Worm (Caenorhabditis elegans) whole organism, late embryonic: Measurements from ENCODE around the gene F54E2.9.

Experiments used
- F13H6.1 ChIP-seq: sonication (generic microtip); optimal IDR thresholded peaks from 2 replicates; lab custom pipeline; 2016; ENCODE audit warnings: missing genetic modification characterization, missing compliant biosample characterization
- K02D7.2 ChIP-seq: sonication (generic microtip); optimal IDR thresholded peaks from 2 replicates; lab custom pipeline; 2017; ENCODE audit warnings: mild to moderate bottlenecking, missing genetic modification characterization, missing compliant biosample characterization
- K09A11.1 ChIP-seq: sonication (generic microtip); optimal IDR thresholded peaks from 2 replicates; lab custom pipeline; 2017; ENCODE audit warnings: antibody characterized with exemption, mild to moderate bottlenecking, missing genetic modification characterization, missing compliant biosample characterization; ENCODE audit not compliant: insufficient read depth
- T23F11.4 ChIP-seq: fragments of 200-800 bp; sonication (Bioruptor generic); optimal IDR thresholded peaks from 2 replicates; lab custom pipeline; 2018; ENCODE audit warnings: mild to moderate bottlenecking, missing genetic modification characterization, missing compliant biosample characterization
- ahr-1 ChIP-seq: sonication (generic microtip); optimal IDR thresholded peaks from 2 replicates; lab custom pipeline; 2016; ENCODE audit warnings: missing genetic modification characterization, missing compliant biosample characterization
- ceh-14 ChIP-seq: sonication (generic microtip); optimal IDR thresholded peaks from 2 replicates; lab custom pipeline; 2016; ENCODE audit warnings: missing genotype, missing genetic modification characterization, missing compliant biosample characterization
- ceh-18 ChIP-seq: sonication (generic microtip); optimal IDR thresholded peaks from 2 replicates; lab custom pipeline; 2016; ENCODE audit warnings: missing genetic modification characterization, missing compliant biosample characterization
- ceh-24 ChIP-seq: sonication (generic microtip); optimal IDR thresholded peaks from 2 replicates; lab custom pipeline; 2016; ENCODE audit warnings: mild to moderate bottlenecking, missing genetic modification characterization, missing compliant biosample characterization
- ceh-31 ChIP-seq: sonication (generic microtip); optimal IDR thresholded peaks from 2 replicates; lab custom pipeline; 2016; ENCODE audit warnings: missing genetic modification characterization, missing compliant biosample characterization
- ceh-34 ChIP-seq: sonication (generic microtip); optimal IDR thresholded peaks from 2 replicates; lab custom pipeline; 2016; ENCODE audit warnings: mild to moderate bottlenecking, missing genetic modification characterization, missing compliant biosample characterization
- ceh-45 ChIP-seq: fragments of 200-800 bp; sonication (Bioruptor generic); IDR thresholded peaks from 2 replicates; pipeline ENCODE4 v1.3.6; 2022; ENCODE audit warnings: missing genetic modification reagents, missing genetic modification characterization, missing compliant biosample characterization
- ceh-6 ChIP-seq: fragments of 200-800 bp; sonication (Bioruptor generic); optimal IDR thresholded peaks from 2 replicates; lab custom pipeline; 2018; ENCODE audit warnings: mild to moderate bottlenecking, missing genetic modification characterization, missing compliant biosample characterization
- ceh-9 ChIP-seq: sonication (generic microtip); optimal IDR thresholded peaks from 2 replicates; lab custom pipeline; 2016; ENCODE audit warnings: mild to moderate bottlenecking, missing genetic modification characterization, inconsistent platforms, missing compliant biosample characterization
- dmd-4 ChIP-seq: sonication (generic microtip); optimal IDR thresholded peaks from 2 replicates; lab custom pipeline; 2016; ENCODE audit warnings: borderline replicate concordance, missing genetic modification characterization, missing compliant biosample characterization
- dve-1 ChIP-seq: sonication (generic microtip); optimal IDR thresholded peaks from 2 replicates; lab custom pipeline; 2017; ENCODE audit warnings: antibody characterized with exemption, mild to moderate bottlenecking, missing genetic modification characterization, missing compliant biosample characterization
- ets-4 ChIP-seq: sonication (generic microtip); optimal IDR thresholded peaks from 2 replicates; lab custom pipeline; 2016; ENCODE audit warnings: missing genetic modification characterization, missing compliant biosample characterization
- fax-1 ChIP-seq: sonication (generic microtip); optimal IDR thresholded peaks from 2 replicates; lab custom pipeline; 2016; ENCODE audit warnings: missing genotype, missing genetic modification characterization, missing compliant biosample characterization
- gmeb-2 ChIP-seq: sonication (generic microtip); optimal IDR thresholded peaks from 2 replicates; lab custom pipeline; 2016; ENCODE audit warnings: missing genetic modification characterization, inconsistent platforms, missing compliant biosample characterization
- hlh-13 ChIP-seq: fragments of 200-800 bp; sonication (Bioruptor generic); optimal IDR thresholded peaks from 2 replicates; lab custom pipeline; 2018; ENCODE audit warnings: mild to moderate bottlenecking, missing genetic modification characterization, missing compliant biosample characterization
- hlh-15 ChIP-seq: sonication (generic microtip); optimal IDR thresholded peaks from 2 replicates; lab custom pipeline; 2016; ENCODE audit warnings: missing genetic modification characterization, missing compliant biosample characterization
- hlh-30 ChIP-seq: sonication (generic microtip); optimal IDR thresholded peaks from 2 replicates; lab custom pipeline; 2017; ENCODE audit warnings: antibody characterized with exemption, missing genetic modification characterization, missing compliant biosample characterization; ENCODE audit not compliant: insufficient read depth
- hlh-8 ChIP-seq: sonication (generic microtip); optimal IDR thresholded peaks from 2 replicates; lab custom pipeline; 2016; ENCODE audit warnings: missing genotype, missing genetic modification characterization, missing compliant biosample characterization
- mec-3 ChIP-seq: sonication (generic microtip); optimal IDR thresholded peaks from 2 replicates; lab custom pipeline; 2016; ENCODE audit warnings: borderline replicate concordance, missing genetic modification characterization, missing compliant biosample characterization
- nfya-1 ChIP-seq: sonication (generic microtip); optimal IDR thresholded peaks from 2 replicates; lab custom pipeline; 2017; ENCODE audit warnings: missing genetic modification characterization, mild to moderate bottlenecking, missing compliant biosample characterization, antibody characterized with exemption, moderate library complexity
- nhr-11 ChIP-seq: fragments of 150-350 bp; optimal IDR thresholded peaks from 2 replicates; lab custom pipeline; 2014; ENCODE audit warnings: missing biosample characterization, missing genetic modification characterization
- npax-4 ChIP-seq: sonication (generic microtip); optimal IDR thresholded peaks from 2 replicates; lab custom pipeline; 2016; ENCODE audit warnings: missing genetic modification characterization, missing compliant biosample characterization
- odd-2 ChIP-seq: sonication (generic microtip); optimal IDR thresholded peaks from 2 replicates; lab custom pipeline; 2017; ENCODE audit warnings: antibody characterized with exemption, mild to moderate bottlenecking, missing genetic modification characterization, missing compliant biosample characterization
- pha-4 ChIP-seq: fragments of 150-350 bp; optimal IDR thresholded peaks from 2 replicates; lab custom pipeline; 2018; ENCODE audit warnings: missing biosample characterization, missing genetic modification reagents, missing genetic modification characterization
- pros-1 ChIP-seq: fragments of 150-350 bp; optimal IDR thresholded peaks from 2 replicates; lab custom pipeline; 2014; ENCODE audit warnings: missing biosample characterization, missing genetic modification reagents, missing genetic modification characterization
- ref-2 ChIP-seq: sonication (generic microtip); optimal IDR thresholded peaks from 2 replicates; lab custom pipeline; 2016; ENCODE audit warnings: missing genetic modification characterization, missing compliant biosample characterization
- rnt-1 ChIP-seq: sonication (generic microtip); optimal IDR thresholded peaks from 2 replicates; lab custom pipeline; 2016; ENCODE audit warnings: missing genetic modification characterization, missing compliant biosample characterization
- sdc-2 ChIP-seq: sonication (generic microtip); optimal IDR thresholded peaks from 2 replicates; lab custom pipeline; 2016; ENCODE audit warnings: missing genotype, missing genetic modification characterization, missing compliant biosample characterization
- sox-2 ChIP-seq: fragments of 200-800 bp; sonication (Bioruptor generic); IDR thresholded peaks from 2 replicates; pipeline ENCODE4 v1.3.6; 2022; ENCODE audit warnings: missing genetic modification reagents, missing genetic modification characterization, missing compliant biosample characterization
- sox-4 ChIP-seq: sonication (generic microtip); optimal IDR thresholded peaks from 2 replicates; lab custom pipeline; 2017; ENCODE audit warnings: mild to moderate bottlenecking, missing genetic modification characterization, inconsistent platforms, missing compliant biosample characterization
- syd-9 ChIP-seq: sonication (generic microtip); optimal IDR thresholded peaks from 2 replicates; lab custom pipeline; 2016; ENCODE audit warnings: mild to moderate bottlenecking, missing genetic modification characterization, moderate library complexity, missing compliant biosample characterization
- tbx-2 ChIP-seq: sonication (generic microtip); optimal IDR thresholded peaks from 2 replicates; lab custom pipeline; 2016; ENCODE audit warnings: missing genetic modification characterization, missing compliant biosample characterization
- tbx-7 ChIP-seq: sonication (generic microtip); optimal IDR thresholded peaks from 2 replicates; lab custom pipeline; 2016; ENCODE audit warnings: missing genotype, missing genetic modification characterization, missing compliant biosample characterization
- unc-42 ChIP-seq: sonication (generic microtip); optimal IDR thresholded peaks from 2 replicates; lab custom pipeline; 2016; ENCODE audit warnings: missing genotype, missing genetic modification characterization, missing compliant biosample characterization
- unc-86 ChIP-seq: sonication (generic microtip); optimal IDR thresholded peaks from 2 replicates; lab custom pipeline; 2016; ENCODE audit warnings: missing genetic modification characterization, missing compliant biosample characterization

Gene F54E2.9

ce11 chrV:2830817-2831216 lies 17.0 kb upstream of the F54E2.9 start, which contains the start of gene srw-2:
TSS of gene srw-2 (plus strand) at chrV:2830878.
- no peak for TF ChIP-seq sox-4 (tag; lab: Kevin White, UChicago)
- no peak for TF ChIP-seq ahr-1 (tag; lab: Kevin White, UChicago)
- no peak for TF ChIP-seq fax-1 (tag; lab: Kevin White, UChicago)
- no peak for TF ChIP-seq mec-3 (tag; lab: Kevin White, UChicago)
- no peak for TF ChIP-seq gmeb-2 (tag; lab: Kevin White, UChicago)

- TF ChIP-seq gmeb-2 (tag; lab: Kevin White, UChicago) = no peak
- peak; percentile 1 for TF ChIP-seq unc-42 (tag; lab: Kevin White, UChicago)
Observed at ce11 chrV:2826815-2827214, 13.0 kb upstream of the F54E2.9 start, which contains the start of gene T03D3.5. TSS of gene T03D3.5 (minus strand) at chrV:2826835.

- TF ChIP-seq ceh-31 (tag; lab: Kevin White, UChicago) (no peak), dve-1 (tag; lab: Kevin White, UChicago) (peak; percentile 85), rnt-1 (tag; lab: Kevin White, UChicago) (no peak), nhr-11 (no peak), nfya-1 (tag; lab: Kevin White, UChicago) (no peak), ceh-24 (tag; lab: Kevin White, UChicago) (no peak), ceh-34 (tag; lab: Kevin White, UChicago) (no peak)
- TF ChIP-seq, all 69 proteins: peak for 1
Observed at ce11 chrV:2825978-2826377, 12.2 kb upstream of the F54E2.9 start.

ce11 chrV:2821618-2822272 lies 8.0 kb upstream of the F54E2.9 start, which contains the start of gene srh-36:
TSS of gene srh-36 (minus strand) at chrV:2821668.
- no peak for TF ChIP-seq K09A11.1
- no peak for TF ChIP-seq sdc-2
- no peak for TF ChIP-seq sox-4 (tag; lab: Kevin White, UChicago)
- TF ChIP-seq F13H6.1 (tag; lab: Kevin White, UChicago) = no peak
- no peak for TF ChIP-seq ahr-1 (tag; lab: Kevin White, UChicago)
- no peak for TF ChIP-seq ceh-9
- no peak for TF ChIP-seq hlh-15 (tag; lab: Kevin White, UChicago)
- no peak for TF ChIP-seq sox-2
- TF ChIP-seq hlh-30 (tag; lab: Kevin White, UChicago) = no peak
- TF ChIP-seq ceh-6 (GFP tag; lab: Kevin White, UChicago) = no peak
- TF ChIP-seq ceh-18 = no peak
- TF ChIP-seq ceh-14 (tag; lab: Kevin White, UChicago) = no peak
- TF ChIP-seq odd-2 (tag; lab: Kevin White, UChicago) = no peak
- TF ChIP-seq pros-1 (tag; lab: Kevin White, UChicago) = no peak
- TF ChIP-seq ref-2 (tag; lab: Kevin White, UChicago) = no peak
- TF ChIP-seq hlh-8 = no peak
- TF ChIP-seq npax-4 (tag; lab: Kevin White, UChicago) = no peak
- TF ChIP-seq ceh-45 (GFP tag; lab: Robert Waterston, UW) = no peak
- TF ChIP-seq, all 69 proteins: peak for 0

ce11 chrV:2818117-2818516 lies 4.3 kb upstream of the F54E2.9 start, which contains the start of gene srt-34:
TSS of gene srt-34 (minus strand) at chrV:2818217.
- TF ChIP-seq ahr-1 (tag; lab: Kevin White, UChicago) (no peak), sox-4 (tag; lab: Kevin White, UChicago) (no peak), gmeb-2 (tag; lab: Kevin White, UChicago) (no peak), ceh-24 (tag; lab: Kevin White, UChicago) (no peak), ceh-9 (no peak), tbx-7 (tag; lab: Kevin White, UChicago) (no peak), ceh-34 (tag; lab: Kevin White, UChicago) (no peak), ets-4 (no peak), ceh-18 (no peak), dmd-4 (tag; lab: Kevin White, UChicago) (no peak), tbx-2 (no peak), pha-4 (tag; lab: Kevin White, UChicago) (no peak), unc-86 (no peak), hlh-13 (GFP tag; lab: Kevin White, UChicago) (no peak), sox-2 (no peak), pros-1 (tag; lab: Kevin White, UChicago) (no peak), T23F11.4 (GFP tag; lab: Kevin White, UChicago) (no peak), dve-1 (tag; lab: Kevin White, UChicago) (no peak), syd-9 (tag; lab: Kevin White, UChicago) (no peak), K02D7.2 (tag; lab: Kevin White, UChicago) (no peak)
